Worm (Caenorhabditis elegans) whole organism, L2 larva: ENCODE results near the gene clec-143.

Source experiments
- R02D3.7 ChIP-seq: fragments of 150-350 bp; optimal IDR thresholded peaks from 2 replicates; lab custom pipeline; 2014; ENCODE audit warnings: missing biosample characterization, missing genetic modification characterization
- alr-1 ChIP-seq: fragments of 150-350 bp; optimal IDR thresholded peaks from 2 replicates; lab custom pipeline; 2014; ENCODE audit warnings: missing biosample characterization, missing genetic modification characterization
- ceh-82 ChIP-seq: fragments of 150-350 bp; optimal IDR thresholded peaks from 2 replicates; lab custom pipeline; 2014; ENCODE audit warnings: missing biosample characterization, missing genetic modification characterization
- elt-1 ChIP-seq: fragments of 150-350 bp; optimal IDR thresholded peaks from 2 replicates; lab custom pipeline; 2014; ENCODE audit warnings: missing biosample characterization, missing genetic modification characterization
- fos-1 ChIP-seq: fragments of 150-350 bp; optimal IDR thresholded peaks from 2 replicates; lab custom pipeline; 2014; ENCODE audit warnings: missing biosample characterization, missing genetic modification characterization
- lin-11 ChIP-seq: fragments of 150-350 bp; sonication (generic microtip); optimal IDR thresholded peaks from 2 replicates; lab custom pipeline; 2014; ENCODE audit warnings: missing biosample characterization, missing genetic modification characterization, inconsistent platforms, mixed read lengths
- lin-39 ChIP-seq: fragments of 150-350 bp; optimal IDR thresholded peaks from 2 replicates; lab custom pipeline; 2014; ENCODE audit warnings: missing biosample characterization, missing genetic modification reagents, missing genetic modification characterization
- lsy-2 ChIP-seq, 2 experiments: fragments of 150-350 bp in 1 of 2; sonication (generic microtip) in 1 of 2; optimal IDR thresholded peaks; 2 replicates each; lab custom pipeline; 2014 to 2017; ENCODE audit warnings: missing biosample characterization in 2 of 2, missing genetic modification characterization in 2 of 2
- mab-5 ChIP-seq: fragments of 150-350 bp; optimal IDR thresholded peaks from 2 replicates; lab custom pipeline; 2014; ENCODE audit warnings: missing biosample characterization, missing genetic modification characterization
- nhr-11 ChIP-seq: fragments of 150-350 bp; optimal IDR thresholded peaks from 2 replicates; lab custom pipeline; 2014; ENCODE audit warnings: missing biosample characterization, missing genetic modification characterization
- nhr-237 ChIP-seq: fragments of 150-350 bp; optimal IDR thresholded peaks from 2 replicates; lab custom pipeline; 2014; ENCODE audit warnings: missing biosample characterization, missing genetic modification characterization

DNA sequence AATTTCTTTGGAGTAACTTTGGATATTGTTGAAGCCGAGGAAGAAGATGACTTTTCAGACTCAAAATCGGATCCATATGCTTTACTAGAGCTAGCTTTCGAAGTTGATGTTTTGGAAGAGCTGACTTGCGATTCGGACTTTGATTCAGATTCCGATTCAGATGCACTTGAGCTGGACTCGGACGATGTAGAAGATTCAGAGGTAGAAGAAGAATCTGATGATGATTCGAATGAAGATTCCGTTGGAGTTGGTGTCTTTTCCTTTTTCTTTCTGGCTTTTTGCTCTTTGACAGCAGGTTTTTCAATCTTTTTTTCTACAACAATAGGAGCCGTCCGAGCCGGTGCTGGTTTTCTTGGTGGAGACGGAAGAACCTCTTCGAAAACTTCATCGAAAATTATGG is 37.8 kb upstream of the clec-143 start:
- no peak for TF ChIP-seq fos-1 (tag; lab: Kevin White, UChicago)
- TF ChIP-seq lin-39 (tag; lab: Kevin White, UChicago): no peak
- no peak for TF ChIP-seq nhr-11
- TF ChIP-seq lsy-2 (tag; optimal IDR thresholded peaks at IDR 0.05; lab: Kevin White, UChicago): no peak
- no peak for TF ChIP-seq elt-1 (tag; lab: Kevin White, UChicago)
- TF ChIP-seq ceh-82: no peak
- TF ChIP-seq lin-11: no peak
- TF ChIP-seq mab-5: no peak
- no peak for TF ChIP-seq nhr-237
- TF ChIP-seq alr-1 (tag; lab: Kevin White, UChicago): no peak
- no peak for TF ChIP-seq R02D3.7 (tag; lab: Kevin White, UChicago)
